Fruit fly (Drosophila melanogaster) S2 (cell line): ENCODE measurements around the gene CG2685.

Experiments used
- CG8478 ChIP-seq: fragments of >200 bp; optimal IDR thresholded peaks from 2 replicates; lab custom pipeline; 2018
- CTCF ChIP-seq, 2 experiments: fragments of >200 bp; optimal IDR thresholded peaks; 2 replicates each; lab custom pipeline; 2018

dm6 chrX:2714730-2715129 lies 970 bp upstream of the CG2685 start:
- TF ChIP-seq CG8478 (lab: Kevin White, UChicago) (no peak), CTCF (optimal IDR thresholded peaks at IDR 0.05; lab: Kevin White, UChicago) (no peak)
